Worm (Caenorhabditis elegans) whole organism, L1 larva: Measurements from ENCODE around the gene rnp-5.

Source experiments
- ceh-88 ChIP-seq: fragments of 200-800 bp; sonication (Bioruptor generic); IDR thresholded peaks from 2 replicates; pipeline ENCODE4 v1.3.6; 2022; ENCODE audit warnings: missing genetic modification characterization, missing compliant biosample characterization
- efl-1 ChIP-seq, 4 experiments: fragments of 150-350 bp; optimal IDR thresholded peaks in 3 of 4; peaks in 1 of 4; 1 replicate in 1 of 4; 2 replicates in 3 of 4; lab custom pipeline; 2014; ENCODE audit warnings: missing biosample characterization in 2 of 4, missing genetic modification characterization in 2 of 4, missing genetic modification reagents in 2 of 4
- egl-27 ChIP-seq, 2 experiments: fragments of 150-350 bp in 1 of 2; sonication (generic microtip); optimal IDR thresholded peaks; 3 replicates each; lab custom pipeline; 2017 to 2018; ENCODE audit warnings: missing biosample characterization in 2 of 2, missing genetic modification characterization in 2 of 2, missing genetic modification reagents in 2 of 2
- fos-1 ChIP-seq: fragments of 150-350 bp; optimal IDR thresholded peaks from 2 replicates; lab custom pipeline; 2014; ENCODE audit warnings: missing biosample characterization, missing genetic modification characterization
- lsy-2 ChIP-seq, 2 experiments: fragments of 150-350 bp; optimal IDR thresholded peaks; 2 replicates each; lab custom pipeline; 2014; ENCODE audit warnings: missing biosample characterization in 2 of 2, missing genetic modification characterization in 2 of 2
- nhr-19 ChIP-seq: fragments of 200-800 bp; sonication (Bioruptor generic); conservative IDR thresholded peaks from 2 replicates; pipeline ENCODE4 v1.3.6; 2022; ENCODE audit warnings: missing genetic modification characterization, missing compliant biosample characterization
- nhr-237 ChIP-seq: fragments of 150-350 bp; optimal IDR thresholded peaks from 2 replicates; lab custom pipeline; 2014; ENCODE audit warnings: missing biosample characterization, missing genetic modification characterization
- nhr-28 ChIP-seq: fragments of 150-350 bp; optimal IDR thresholded peaks from 2 replicates; lab custom pipeline; 2014; ENCODE audit warnings: missing biosample characterization, missing genetic modification characterization
- pqm-1 ChIP-seq: sonication (generic microtip); optimal IDR thresholded peaks from 3 replicates; lab custom pipeline; 2017; ENCODE audit warnings: missing biosample characterization, missing genetic modification characterization
- snu-23 ChIP-seq: sonication (generic microtip); optimal IDR thresholded peaks from 2 replicates; lab custom pipeline; 2016; ENCODE audit warnings: missing genetic modification characterization, missing compliant biosample characterization
- ztf-11 ChIP-seq, 2 experiments: sonication (generic microtip); optimal IDR thresholded peaks; 2 replicates each; lab custom pipeline; 2016 to 2017; ENCODE audit warnings: missing genetic modification characterization in 2 of 2, missing biosample characterization in 1 of 2, missing compliant biosample characterization in 1 of 2

DNA sequence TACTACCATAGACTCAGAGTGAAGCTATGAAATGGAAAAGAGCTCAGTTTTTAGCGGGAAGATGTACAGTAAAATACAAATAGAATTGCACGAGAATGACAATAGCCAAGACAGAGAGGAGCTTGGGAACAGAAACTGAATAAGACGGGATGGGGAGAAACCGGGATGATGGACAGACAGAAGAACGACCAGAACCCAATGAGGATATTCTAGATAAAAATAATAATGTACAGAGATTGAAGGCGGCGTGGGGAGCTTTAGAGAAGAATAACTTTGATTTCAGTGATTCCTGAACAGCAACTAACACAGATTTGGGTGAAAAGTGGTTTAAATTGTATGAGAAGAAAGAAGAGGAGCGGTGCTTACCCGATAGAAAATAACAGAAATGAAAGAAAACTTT lies 27.8 kb upstream of the rnp-5 start:
- TF ChIP-seq nhr-19 (GFP tag; lab: Robert Waterston, UW) (no peak), ceh-88 (GFP tag; lab: Robert Waterston, UW) (no peak), egl-27 (tag; optimal IDR thresholded peaks at IDR 0.05; lab: Kevin White, UChicago) (no peak), pqm-1 (tag; lab: Kevin White, UChicago) (no peak), nhr-28 (tag; lab: Kevin White, UChicago) (no peak), efl-1 (optimal IDR thresholded peaks at IDR 0.05; lab: Kevin White, UChicago) (no peak), efl-1 (GFP tag; optimal IDR thresholded peaks at IDR 0.05 in 1 of 2; lab: Kevin White, UChicago) (peak in 1 of 2 experiments; percentile 23), snu-23 (no peak), lsy-2 (tag; optimal IDR thresholded peaks at IDR 0.05; lab: Kevin White, UChicago) (no peak), nhr-237 (tag; lab: Kevin White, UChicago) (no peak), ztf-11 (tag; optimal IDR thresholded peaks at IDR 0.05; lab: Kevin White, UChicago) (no peak), fos-1 (tag; lab: Kevin White, UChicago) (no peak)
